Fruit fly (Drosophila melanogaster) whole organism, larva: ENCODE measurements around the gene Pcp.

ENCODE experiments used
- noc ChIP-seq: fragments of 200-800 bp; sonication (Bioruptor generic); optimal IDR thresholded peaks from 3 replicates; lab custom pipeline; 2019; ENCODE audit warnings: missing biosample characterization, mild to moderate bottlenecking, missing genetic modification characterization, moderate library complexity

Pcp gene

DNA sequence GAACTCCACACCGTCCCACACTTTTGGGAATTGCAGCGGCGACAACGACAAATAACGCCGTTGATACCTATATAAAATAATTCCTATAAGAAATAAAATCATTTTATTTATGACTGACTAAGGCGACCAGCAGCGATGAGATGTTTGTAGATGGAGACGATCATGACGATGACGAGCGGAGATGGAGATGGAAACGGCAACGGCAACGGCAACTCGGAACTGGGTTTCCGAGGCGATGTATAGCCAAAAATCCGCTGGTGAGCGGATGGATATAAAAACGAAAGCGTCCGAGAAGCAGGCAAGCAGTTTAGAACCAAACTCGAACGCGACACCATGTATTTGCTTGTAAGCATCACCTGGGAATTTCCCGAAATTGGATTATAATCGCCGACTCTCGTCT, at the start of gene Pcp:
Gene Pcp (plus strand): TSS at position 301 of the 400 bp plus-strand sequence.
- no peak for TF ChIP-seq noc (tag; lab: Kevin White, UChicago)

DNA sequence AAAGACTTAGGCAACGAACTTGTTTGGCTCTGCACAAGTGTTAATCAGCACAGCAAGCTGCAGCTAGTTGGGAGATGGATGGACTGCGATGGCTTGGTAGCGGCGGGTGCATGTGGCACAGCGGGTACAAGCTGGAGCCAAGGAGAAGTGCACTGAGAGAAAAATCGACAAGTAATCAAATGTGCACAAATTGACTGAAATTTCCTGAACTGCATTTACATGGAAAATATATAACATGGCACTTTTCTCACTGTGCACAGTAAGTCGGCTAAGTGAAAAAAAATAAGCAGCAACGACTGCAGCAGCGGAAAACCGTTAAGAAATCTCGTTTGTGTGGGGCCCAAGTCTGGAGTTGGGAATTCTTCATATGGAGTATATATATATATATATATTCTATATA, 30.4 kb upstream of the Pcp start:
- no peak for TF ChIP-seq noc (tag; lab: Kevin White, UChicago)

DNA sequence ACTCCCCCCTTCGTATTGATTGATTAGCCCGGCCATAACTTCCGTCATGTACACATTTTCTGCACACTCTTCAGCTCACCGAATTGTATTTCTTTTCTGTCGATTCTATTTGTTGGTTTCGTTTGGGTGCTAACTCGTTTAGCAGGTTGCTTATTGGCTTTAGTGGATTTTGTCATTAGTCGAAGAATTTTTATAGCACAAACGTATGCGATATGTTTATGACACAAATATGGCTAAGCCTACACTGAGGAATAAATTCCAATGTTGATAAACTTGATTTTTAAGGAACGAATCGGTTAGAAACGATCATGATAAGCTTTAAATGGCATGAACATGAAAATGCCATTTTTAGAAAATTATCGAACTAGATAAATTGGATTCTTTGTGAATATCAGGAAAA, 22.7 kb upstream of the Pcp start:
- TF ChIP-seq noc (tag; lab: Kevin White, UChicago), result no peak

DNA sequence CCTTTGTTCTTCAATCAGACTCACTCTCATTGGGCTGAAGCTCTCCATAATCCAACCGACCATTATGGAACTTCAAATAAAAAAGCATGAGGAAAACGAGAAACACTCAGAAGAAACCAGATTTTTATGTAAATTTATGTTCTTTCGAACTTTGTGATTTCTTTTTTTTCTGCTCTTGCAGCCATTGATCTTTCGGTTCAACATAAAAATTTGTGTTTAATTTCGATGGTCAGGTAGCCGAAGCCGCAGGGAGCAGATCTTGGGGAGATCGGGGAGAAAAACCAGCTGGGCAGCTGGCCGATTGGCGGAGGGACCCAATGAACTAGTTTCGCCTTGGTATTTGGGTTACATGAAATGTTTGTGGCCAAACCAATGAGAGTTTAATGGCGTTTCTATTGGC, 17.2 kb upstream of the Pcp start:
- no peak for TF ChIP-seq noc (tag; lab: Kevin White, UChicago)

DNA sequence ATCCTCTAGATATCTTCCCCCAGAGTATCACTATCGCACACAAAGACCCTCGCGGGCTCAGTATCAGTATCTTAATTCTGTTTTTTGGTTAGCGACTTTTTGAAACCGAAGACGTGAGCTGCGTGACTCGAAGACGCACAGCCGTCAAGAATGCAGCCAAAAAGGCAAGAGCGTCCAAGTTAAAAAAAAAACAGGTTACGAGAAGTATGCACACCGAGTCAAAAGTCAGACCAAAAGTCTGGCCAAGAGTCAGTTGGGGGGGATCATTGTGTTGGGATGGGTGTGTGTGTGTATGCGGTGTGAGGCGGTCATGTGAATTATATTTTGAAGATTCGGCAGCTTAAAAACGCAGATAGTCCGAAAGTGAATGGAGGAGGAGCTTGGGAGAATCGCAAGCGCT, 16.0 kb upstream of the Pcp start:
- TF ChIP-seq noc (tag; lab: Kevin White, UChicago), result no peak

DNA sequence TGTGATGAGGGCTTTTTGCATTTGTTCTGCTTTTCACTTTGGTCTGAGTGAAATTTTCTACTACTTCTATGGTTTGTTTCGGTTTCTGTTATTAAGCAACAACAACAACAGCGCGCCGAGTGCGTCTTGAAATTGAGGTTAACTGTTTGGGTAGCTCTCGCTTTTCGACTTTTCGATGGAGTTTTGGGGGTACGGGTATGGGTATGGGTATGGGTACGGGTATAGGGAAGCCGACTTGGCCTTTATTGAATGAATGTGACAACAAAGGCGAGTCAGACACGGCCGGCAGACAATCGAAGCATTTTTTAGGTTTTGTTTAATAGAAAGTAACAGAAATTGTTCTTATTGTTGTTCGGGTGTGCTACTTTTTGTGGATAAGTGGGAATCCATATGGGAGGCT, 13.9 kb upstream of the Pcp start:
- TF ChIP-seq noc (tag; lab: Kevin White, UChicago), result no peak

DNA sequence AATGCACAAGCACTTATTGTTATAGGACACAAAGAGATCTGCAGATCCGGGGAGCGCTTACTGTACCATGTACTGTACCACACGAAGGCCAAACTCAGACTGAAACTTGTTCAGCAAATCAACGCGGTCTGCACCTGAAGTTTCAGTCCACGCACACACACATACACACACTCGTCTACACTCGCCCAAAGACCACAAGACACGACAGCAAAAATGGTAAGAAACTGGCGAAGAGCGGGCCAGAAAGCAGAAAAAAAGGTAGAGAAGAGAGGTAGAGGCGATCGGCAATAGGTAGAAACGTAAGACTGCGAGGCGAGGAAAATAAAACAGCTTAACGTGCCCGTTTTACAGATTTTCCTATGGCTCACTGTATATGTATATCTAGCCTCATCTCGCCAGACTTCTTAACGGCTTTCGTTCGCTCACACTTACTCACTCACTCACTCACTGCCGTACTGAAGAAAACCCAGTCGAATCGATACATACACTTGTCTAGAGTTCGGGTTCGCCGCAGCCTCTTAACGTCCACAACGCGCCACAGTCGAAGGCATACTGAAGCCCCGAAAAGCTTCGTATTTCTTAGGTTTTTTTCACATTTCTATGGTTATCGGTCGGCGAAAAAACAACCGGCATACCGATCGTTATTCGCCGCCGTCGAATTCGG, 11.5 kb upstream of the Pcp start, which contains the start of gene uif:
Gene uif (minus strand): TSS at position 553 of the 664 bp plus-strand sequence.
- no peak for TF ChIP-seq noc (tag; lab: Kevin White, UChicago)

DNA sequence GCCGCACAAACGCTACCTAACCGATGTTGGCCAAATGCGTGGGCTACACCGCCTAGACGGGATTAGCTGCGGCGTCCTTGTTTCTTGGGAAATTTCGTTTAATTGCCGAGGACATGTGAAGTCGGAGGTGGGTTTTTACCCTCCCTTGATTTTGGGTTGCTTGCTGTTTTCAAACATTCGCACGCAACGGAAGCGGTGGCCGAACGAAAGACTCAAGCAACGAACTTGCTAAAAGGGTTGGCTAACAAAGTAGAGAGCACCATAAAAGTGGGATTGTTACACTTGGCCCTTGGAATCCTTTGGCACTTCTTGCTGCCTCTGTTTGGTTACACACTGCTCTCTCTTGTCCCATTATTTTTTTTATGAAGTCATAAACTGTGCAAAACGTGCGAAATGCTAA, 11.0 kb upstream of the Pcp start:
- TF ChIP-seq noc (tag; lab: Kevin White, UChicago), result no peak

DNA sequence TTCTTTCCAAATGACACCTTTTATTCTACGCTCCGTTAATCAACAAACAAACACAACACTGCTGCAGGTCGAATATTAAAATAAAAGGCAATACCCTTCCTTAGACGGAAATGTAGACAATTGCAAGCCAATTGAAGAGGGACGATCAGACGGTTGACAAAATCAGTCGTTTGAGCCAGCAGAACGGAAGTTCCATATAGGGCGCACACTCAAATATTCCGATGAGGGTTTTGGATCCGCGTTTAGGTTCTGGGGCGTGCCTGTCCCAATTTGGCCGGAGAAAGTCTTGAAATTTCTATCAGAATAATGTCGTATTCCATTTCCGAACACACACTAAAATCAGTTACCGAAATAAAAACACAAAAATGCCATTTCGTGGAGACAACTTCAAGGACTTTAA, 9.5 kb upstream of the Pcp start, which contains the start of gene CG43321:
Gene CG43321 (plus strand): TSS at position 301 of the 400 bp plus-strand sequence.
- TF ChIP-seq noc (tag; lab: Kevin White, UChicago), result no peak

DNA sequence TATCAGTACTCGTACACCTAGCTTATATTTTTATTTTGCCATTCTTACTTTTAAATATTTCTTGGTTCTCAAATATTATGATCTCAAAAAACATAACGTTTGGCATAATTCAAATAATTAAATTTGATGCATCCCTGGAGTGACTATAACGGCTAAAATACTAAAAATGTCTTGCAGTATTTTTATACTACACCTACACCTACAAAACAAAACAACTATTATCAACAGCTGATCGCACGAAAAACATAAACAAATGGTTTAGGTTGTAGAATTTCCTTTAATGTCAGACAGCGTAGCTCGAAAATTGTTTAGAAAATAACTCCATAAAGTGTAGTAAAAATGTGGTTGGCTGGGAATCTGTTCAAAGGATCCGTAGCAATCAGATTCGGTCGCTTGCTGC, 8.3 kb upstream of the Pcp start, which contains the start of gene CG43322:
Gene CG43322 (plus strand): TSS at position 240 of the 400 bp plus-strand sequence.
- TF ChIP-seq noc (tag; lab: Kevin White, UChicago), result no peak

DNA sequence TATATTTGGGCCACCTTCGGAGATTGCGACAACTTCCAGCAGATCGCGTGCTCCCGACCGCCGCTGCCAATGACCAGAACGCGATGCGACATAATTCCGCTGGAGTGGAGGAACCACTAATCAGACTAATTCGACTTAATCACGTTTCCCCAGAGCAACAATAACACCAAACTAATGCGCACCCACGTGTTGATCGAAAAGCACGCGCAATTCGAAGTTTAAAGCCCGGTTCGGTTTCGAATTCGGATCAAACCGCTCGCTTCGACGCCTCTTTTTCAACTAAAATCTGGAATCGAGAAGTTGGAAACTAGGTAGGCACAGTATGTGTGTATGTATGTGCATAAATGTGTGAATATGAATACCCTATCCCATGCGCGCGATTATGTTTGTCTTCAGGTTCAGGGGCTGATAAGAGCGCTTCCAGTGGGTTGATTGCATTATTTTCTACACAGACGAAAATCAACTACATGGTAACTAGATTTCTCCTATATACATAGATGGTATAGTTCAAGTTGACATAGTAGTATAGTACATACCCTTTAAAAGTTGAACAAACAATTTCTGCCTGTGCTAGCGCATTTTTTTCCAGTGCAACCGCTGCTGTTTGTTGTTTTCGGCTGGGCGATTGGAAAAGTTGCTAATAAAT, 2.3 kb downstream of the Pcp start, which contains the start of gene Gart:
Gene Gart (minus strand): TSS at position 285 of the 646 bp plus-strand sequence.
- TF ChIP-seq noc (tag; lab: Kevin White, UChicago), result peak; percentile 80

DNA sequence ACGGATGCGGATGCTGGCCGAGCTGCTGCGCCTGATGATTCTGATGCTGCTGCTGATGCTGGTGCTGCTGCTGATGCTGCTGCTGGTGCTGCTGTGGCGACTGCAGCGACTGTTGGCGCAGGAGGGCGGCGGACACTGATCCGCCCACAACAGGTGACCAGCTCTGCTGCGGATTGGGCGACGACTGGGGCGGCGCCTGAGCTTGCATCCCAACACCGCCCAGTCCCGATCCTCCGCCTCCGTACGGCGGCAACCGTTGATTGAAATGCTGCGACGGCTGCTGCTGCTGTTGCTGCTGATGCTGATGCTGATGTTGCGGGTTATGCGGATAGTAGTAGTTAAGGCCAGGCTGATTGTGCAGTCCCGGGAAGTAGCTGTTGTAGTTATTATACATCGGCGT, 3.8 kb downstream of the Pcp start:
- no peak for TF ChIP-seq noc (tag; lab: Kevin White, UChicago)

DNA sequence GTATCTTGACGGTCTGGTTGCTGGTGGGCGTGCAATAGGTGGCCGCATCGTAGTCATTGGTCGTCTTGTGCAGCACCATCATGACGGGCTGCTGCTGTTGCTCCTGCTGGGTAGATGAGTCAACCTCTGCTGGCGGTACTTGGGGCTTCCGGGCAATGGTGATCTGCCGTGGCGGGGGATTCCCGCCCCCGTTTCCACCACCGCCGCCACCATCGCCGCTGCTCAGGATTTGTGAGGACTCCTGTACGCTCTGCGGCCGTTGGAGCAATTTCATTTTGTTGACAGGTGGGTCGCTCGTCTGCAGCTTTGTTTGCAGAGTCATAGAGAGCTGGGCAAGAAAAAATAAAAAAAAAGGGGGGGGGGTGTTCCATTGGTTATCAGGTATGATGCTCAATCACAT, 4.8 kb downstream of the Pcp start:
- TF ChIP-seq noc (tag; lab: Kevin White, UChicago), result no peak

DNA sequence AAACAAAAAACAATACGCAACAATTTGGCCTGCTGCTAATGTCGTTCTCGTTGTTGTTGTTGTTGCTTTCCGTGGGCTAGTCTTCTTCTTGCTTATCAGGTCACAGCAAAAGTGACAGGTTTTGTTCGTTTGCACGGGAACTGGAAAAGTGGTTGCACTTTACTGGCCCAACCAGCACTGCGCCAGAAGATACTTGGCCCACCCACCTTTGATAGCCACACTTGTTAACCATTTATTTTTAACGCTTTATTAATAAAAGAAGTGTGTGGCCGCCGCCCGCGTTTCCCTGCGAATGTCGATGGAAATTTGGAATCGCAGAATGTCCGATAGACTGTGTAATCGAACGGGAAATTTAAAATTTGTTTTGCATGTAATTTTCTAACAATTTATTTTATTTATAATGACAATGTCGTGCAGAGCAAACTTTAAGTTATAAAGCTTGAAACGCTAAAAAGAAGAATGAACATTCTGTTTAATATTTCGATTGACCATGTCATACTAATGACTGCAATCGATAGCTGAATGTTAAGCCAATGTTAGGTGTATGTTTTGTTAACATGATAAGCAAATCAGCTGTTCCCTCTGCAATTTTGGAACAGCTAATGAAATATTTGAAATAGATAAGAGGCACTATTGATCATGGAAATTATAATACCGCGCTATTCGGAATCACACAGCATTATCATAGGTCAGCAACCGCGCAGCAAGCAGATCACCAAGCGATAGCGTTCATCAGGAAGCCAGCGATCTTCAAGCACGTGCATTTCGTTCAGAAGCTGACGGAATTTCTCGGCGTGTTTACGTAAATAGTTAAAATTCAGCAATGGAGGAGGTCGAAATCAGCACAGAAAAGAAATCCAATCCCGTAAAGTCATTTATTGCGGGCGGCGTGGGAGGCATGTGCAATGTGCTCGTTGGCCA, 5.8 kb downstream of the Pcp start, which contains the start of the genes CG31908 and MME1:
Gene CG31908 (minus strand): TSS at position 402 of the 921 bp plus-strand sequence.
Gene MME1 (plus strand): TSS at position 539 of the 921 bp plus-strand sequence.
- TF ChIP-seq noc (tag; lab: Kevin White, UChicago), result no peak

DNA sequence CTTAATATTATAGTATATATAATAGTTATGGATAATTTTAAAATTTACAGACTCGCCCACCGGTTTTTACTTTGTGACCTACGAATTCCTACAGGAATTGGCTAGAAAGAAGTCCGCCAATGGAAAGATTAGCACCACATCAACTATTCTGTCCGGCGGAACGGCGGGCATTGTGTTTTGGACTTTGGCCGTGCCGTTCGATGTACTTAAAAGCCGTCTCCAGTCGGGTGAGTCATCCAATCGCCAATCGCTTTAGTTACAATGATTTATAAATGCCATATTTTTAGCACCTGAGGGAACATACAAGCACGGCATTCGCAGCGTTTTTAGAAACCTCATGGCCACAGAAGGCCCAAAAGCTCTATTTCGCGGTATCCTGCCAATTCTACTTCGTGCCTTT, 7.0 kb downstream of the Pcp start:
- no peak for TF ChIP-seq noc (tag; lab: Kevin White, UChicago)

DNA sequence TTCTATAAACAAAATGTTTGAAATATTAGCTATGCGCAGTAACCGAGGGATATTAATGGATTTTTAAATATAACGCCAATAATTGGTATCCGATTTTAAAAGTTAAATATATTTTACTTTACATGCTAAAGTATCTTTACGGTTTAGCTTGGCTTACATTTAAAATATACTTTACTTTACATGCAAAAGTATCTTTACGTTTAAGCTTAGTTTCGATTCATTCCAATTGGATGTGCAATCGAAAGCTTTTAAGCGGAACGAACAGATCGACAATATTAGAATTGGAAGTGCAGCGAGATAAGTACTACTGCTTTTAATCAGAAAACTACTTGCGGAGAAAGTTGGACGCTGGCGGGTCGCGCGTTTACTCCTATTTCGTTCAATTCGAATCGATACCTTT, 7.5 kb downstream of the Pcp start:
- no peak for TF ChIP-seq noc (tag; lab: Kevin White, UChicago)
